Fruit fly (Drosophila melanogaster) whole organism, pupa: ENCODE results near the gene Bub1.
A peak's percentile ranks its signal among the peaks of the same experiment; 100 is the strongest.

Source experiments
- CG10348 ChIP-seq: fragments of 200-800 bp; sonication (Bioruptor generic); IDR thresholded peaks from 2 replicates; pipeline ENCODE4 v1.3.6; 2022; ENCODE audit warnings: missing biosample characterization, missing genetic modification characterization
- CG12605 ChIP-seq: fragments of 200-800 bp; sonication (Bioruptor generic); IDR thresholded peaks from 2 replicates; pipeline ENCODE4 v1.3.6; 2022; ENCODE audit warnings: missing biosample characterization, missing genetic modification characterization
- CG13204 ChIP-seq: fragments of 200-800 bp; sonication (Bioruptor generic); optimal IDR thresholded peaks from 2 replicates; lab custom pipeline; 2018; ENCODE audit warnings: missing biosample characterization, mild to moderate bottlenecking, missing genetic modification characterization, moderate library complexity
- CG14655 ChIP-seq: fragments of 200-800 bp; sonication (Bioruptor generic); optimal IDR thresholded peaks from 3 replicates; lab custom pipeline; 2017; ENCODE audit warnings: mild to moderate bottlenecking, missing biosample characterization, missing genetic modification reagents, missing genetic modification characterization
- CG15710 ChIP-seq: fragments of 200-800 bp; sonication (Bioruptor generic); optimal IDR thresholded peaks from 2 replicates; lab custom pipeline; 2018; ENCODE audit warnings: missing biosample characterization, mild to moderate bottlenecking, missing genetic modification characterization, moderate library complexity
- CG17806 ChIP-seq: fragments of 200-800 bp; sonication (Bioruptor generic); optimal IDR thresholded peaks from 2 replicates; lab custom pipeline; 2018; ENCODE audit warnings: missing biosample characterization, mild to moderate bottlenecking, missing genetic modification characterization, moderate library complexity
- CG32121 ChIP-seq: fragments of 200-800 bp; sonication (Bioruptor generic); IDR thresholded peaks from 2 replicates; pipeline ENCODE4 v1.3.6; 2022; ENCODE audit warnings: missing biosample characterization, missing genetic modification characterization
- CG34367 ChIP-seq: fragments of 200-800 bp; sonication (Bioruptor generic); optimal IDR thresholded peaks from 2 replicates; lab custom pipeline; 2018; ENCODE audit warnings: missing biosample characterization, mild to moderate bottlenecking, missing genetic modification characterization
- CG4496 ChIP-seq: fragments of 200-800 bp; sonication (Bioruptor generic); IDR thresholded peaks from 3 replicates; pipeline ENCODE4 v1.3.6; 2022; ENCODE audit warnings: missing biosample characterization, missing genetic modification characterization
- CG8159 ChIP-seq: fragments of 200-800 bp; sonication (Bioruptor generic); optimal IDR thresholded peaks from 3 replicates; lab custom pipeline; 2018; ENCODE audit warnings: missing biosample characterization, mild to moderate bottlenecking, missing genetic modification characterization, moderate library complexity
- CG8301 ChIP-seq: fragments of 200-800 bp; sonication (Bioruptor generic); optimal IDR thresholded peaks from 2 replicates; lab custom pipeline; 2018; ENCODE audit warnings: missing biosample characterization, mild to moderate bottlenecking, missing genetic modification characterization
- CG9948 ChIP-seq: fragments of 200-800 bp; sonication (Bioruptor generic); optimal IDR thresholded peaks from 2 replicates; lab custom pipeline; 2018; ENCODE audit warnings: missing biosample characterization, mild to moderate bottlenecking, missing genetic modification characterization, moderate library complexity
- D1 ChIP-seq: fragments of 200-800 bp; sonication (Bioruptor generic); optimal IDR thresholded peaks from 2 replicates; lab custom pipeline; 2018; ENCODE audit warnings: missing biosample characterization, mild to moderate bottlenecking, missing genetic modification characterization, moderate library complexity
- EcR ChIP-seq: fragments of 200-800 bp; sonication (Bioruptor generic); optimal IDR thresholded peaks from 3 replicates; lab custom pipeline; 2019; ENCODE audit warnings: missing biosample characterization, missing genetic modification characterization, mild to moderate bottlenecking, moderate library complexity, missing genetic modification reagents
- Ets98B ChIP-seq: fragments of 200-800 bp; sonication (Bioruptor generic); IDR thresholded peaks from 2 replicates; pipeline ENCODE4 v1.3.6; 2022; ENCODE audit warnings: missing biosample characterization, missing genetic modification characterization
- Pif1A ChIP-seq: fragments of 200-800 bp; sonication (Bioruptor generic); optimal IDR thresholded peaks from 3 replicates; lab custom pipeline; 2016; ENCODE audit warnings: missing biosample characterization, missing genetic modification characterization
- Pif1B ChIP-seq: fragments of 200-800 bp; sonication (Bioruptor generic); optimal IDR thresholded peaks from 3 replicates; lab custom pipeline; 2016; ENCODE audit warnings: missing biosample characterization, missing genetic modification characterization
- Snoo ChIP-seq: fragments of 200-800 bp; sonication (Bioruptor generic); optimal IDR thresholded peaks from 3 replicates; lab custom pipeline; 2017; ENCODE audit warnings: missing biosample characterization, mild to moderate bottlenecking, missing genetic modification characterization, inconsistent platforms
- fd96Ca ChIP-seq: fragments of 200-800 bp; sonication (Bioruptor generic); IDR thresholded peaks from 3 replicates; pipeline ENCODE4 v1.3.6; 2022; ENCODE audit warnings: missing biosample characterization, missing genetic modification characterization
- gl ChIP-seq: fragments of 200-800 bp; sonication (Bioruptor generic); optimal IDR thresholded peaks from 2 replicates; lab custom pipeline; 2018; ENCODE audit warnings: missing biosample characterization, mild to moderate bottlenecking, missing genetic modification characterization
- rn ChIP-seq: fragments of 200-800 bp; sonication (Bioruptor generic); IDR thresholded peaks from 2 replicates; pipeline ENCODE4 v1.3.6; 2022; ENCODE audit warnings: missing biosample characterization, missing genetic modification characterization

Gene Bub1

DNA sequence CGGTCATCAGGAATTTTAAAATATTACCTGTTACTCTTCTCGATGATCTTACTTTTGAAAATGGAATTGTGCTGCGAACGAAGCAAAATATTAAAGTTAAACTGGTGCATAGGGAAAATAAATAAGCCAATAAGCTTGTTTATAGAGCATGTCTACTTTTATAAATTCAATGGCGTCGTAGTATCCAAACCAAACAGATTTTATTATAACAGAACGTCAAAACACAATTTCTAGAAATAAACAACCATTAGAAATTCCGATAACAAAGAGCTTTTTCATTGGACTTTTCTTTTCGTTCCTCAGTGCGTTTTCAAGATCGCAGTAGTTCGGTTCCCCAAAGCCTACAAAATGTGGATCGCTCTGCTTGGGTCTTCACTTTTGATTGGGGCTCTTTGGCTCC is 10.5 kb upstream of the Bub1 start, which contains the start of gene Cyp4ac3:
Gene Cyp4ac3, plus strand, starts transcription at position 301 of the 400 bp plus-strand sequence.
- TF ChIP-seq CG10348 (GFP tag; lab: Robert Waterston, UW) (no peak), Pif1A (GFP tag; lab: Kevin White, UChicago) (no peak)

DNA sequence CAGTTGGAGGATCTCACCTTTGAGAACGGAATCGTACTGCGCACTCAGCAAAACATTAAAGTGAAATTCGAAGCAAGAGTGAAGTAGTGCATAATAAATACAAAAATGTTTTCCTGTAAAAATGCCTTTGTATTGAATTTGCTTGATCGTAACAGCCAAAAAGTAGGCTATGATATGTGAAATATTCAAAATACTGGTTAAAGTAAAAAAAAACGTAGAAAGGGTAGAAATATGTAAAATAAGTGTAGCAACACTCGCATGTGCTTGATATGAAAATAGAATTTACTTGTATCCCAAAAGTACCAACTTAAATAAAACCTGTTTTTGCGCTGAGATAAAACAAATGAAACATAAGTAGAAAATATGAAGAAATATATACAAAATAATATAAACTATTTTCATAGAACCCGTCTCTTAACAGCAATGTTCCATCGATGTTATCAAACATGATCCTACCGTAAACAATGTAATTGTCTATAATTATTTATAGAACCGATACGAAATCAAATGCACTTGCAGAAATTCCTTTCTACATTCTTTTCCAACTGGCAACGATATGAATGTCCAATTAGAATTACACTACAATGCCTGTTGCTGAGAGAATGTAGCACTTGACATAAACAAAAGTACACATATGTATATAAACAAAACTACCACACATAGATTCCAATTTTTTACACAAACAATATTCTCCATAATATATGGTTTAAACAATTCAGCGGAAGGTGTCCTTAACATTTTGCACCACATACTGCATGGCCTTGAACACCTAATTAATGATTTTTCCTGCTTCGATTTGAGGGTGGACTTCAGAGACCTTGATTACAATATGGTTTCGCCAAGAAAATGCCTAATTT is 8.2 kb upstream of the Bub1 start:
- no peak for TF ChIP-seq Pif1A (GFP tag; lab: Kevin White, UChicago)
- TF ChIP-seq fd96Ca (GFP tag; lab: Robert Waterston, UW), result no peak
- no peak for TF ChIP-seq CG15710 (tag; lab: Kevin White, UChicago)
- TF ChIP-seq rn (GFP tag; lab: Robert Waterston, UW), result no peak
- no peak for TF ChIP-seq EcR
- peak; percentile 18 for TF ChIP-seq CG9948 (tag; lab: Kevin White, UChicago)
- no peak for TF ChIP-seq gl (tag; lab: Kevin White, UChicago)
- peak; percentile 8 for TF ChIP-seq CG34367 (tag; lab: Kevin White, UChicago)
- TF ChIP-seq CG17806 (tag; lab: Kevin White, UChicago), result peak; percentile 33
- peak; percentile 40 for TF ChIP-seq CG8301 (tag; lab: Kevin White, UChicago)
- TF ChIP-seq Ets98B (GFP tag; lab: Robert Waterston, UW), result no peak
- peak; percentile 28 for TF ChIP-seq Pif1B (GFP tag; lab: Kevin White, UChicago)
- TF ChIP-seq CG10348 (GFP tag; lab: Robert Waterston, UW), result no peak
- TF ChIP-seq CG4496, result no peak

DNA sequence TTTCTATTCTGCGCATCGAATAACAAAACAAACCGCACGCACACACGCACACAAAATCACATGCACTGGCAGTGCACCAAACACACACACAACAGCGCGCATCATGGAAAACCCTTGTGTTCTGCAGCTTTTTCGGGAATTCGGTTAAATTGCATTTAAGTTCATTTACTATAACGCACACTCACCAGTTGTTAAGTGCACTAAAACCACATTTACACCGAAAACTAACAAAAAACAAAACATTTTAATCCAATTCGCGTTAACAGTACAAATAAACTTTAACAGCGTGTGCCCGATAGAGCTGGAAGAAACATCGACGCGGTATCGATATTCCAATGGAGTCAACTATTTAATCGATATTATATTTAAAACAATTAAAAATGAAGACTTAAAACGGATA is 7.6 kb upstream of the Bub1 start, which contains the start of gene tkv:
Gene tkv, minus strand, starts transcription at position 304 of the 400 bp plus-strand sequence.
- TF ChIP-seq CG12605 (no peak), CG4496 (no peak), CG32121 (GFP tag; lab: Robert Waterston, UW) (no peak), CG34367 (tag; lab: Kevin White, UChicago) (no peak), CG9948 (tag; lab: Kevin White, UChicago) (no peak), CG17806 (tag; lab: Kevin White, UChicago) (no peak), CG13204 (no peak), Snoo (tag; lab: Kevin White, UChicago) (no peak), CG8301 (tag; lab: Kevin White, UChicago) (no peak), D1 (no peak), CG14655 (GFP tag; lab: Kevin White, UChicago) (no peak), gl (tag; lab: Kevin White, UChicago) (no peak), Pif1A (GFP tag; lab: Kevin White, UChicago) (no peak), CG8159 (tag; lab: Kevin White, UChicago) (no peak), CG10348 (GFP tag; lab: Robert Waterston, UW) (no peak), Pif1B (GFP tag; lab: Kevin White, UChicago) (no peak)

DNA sequence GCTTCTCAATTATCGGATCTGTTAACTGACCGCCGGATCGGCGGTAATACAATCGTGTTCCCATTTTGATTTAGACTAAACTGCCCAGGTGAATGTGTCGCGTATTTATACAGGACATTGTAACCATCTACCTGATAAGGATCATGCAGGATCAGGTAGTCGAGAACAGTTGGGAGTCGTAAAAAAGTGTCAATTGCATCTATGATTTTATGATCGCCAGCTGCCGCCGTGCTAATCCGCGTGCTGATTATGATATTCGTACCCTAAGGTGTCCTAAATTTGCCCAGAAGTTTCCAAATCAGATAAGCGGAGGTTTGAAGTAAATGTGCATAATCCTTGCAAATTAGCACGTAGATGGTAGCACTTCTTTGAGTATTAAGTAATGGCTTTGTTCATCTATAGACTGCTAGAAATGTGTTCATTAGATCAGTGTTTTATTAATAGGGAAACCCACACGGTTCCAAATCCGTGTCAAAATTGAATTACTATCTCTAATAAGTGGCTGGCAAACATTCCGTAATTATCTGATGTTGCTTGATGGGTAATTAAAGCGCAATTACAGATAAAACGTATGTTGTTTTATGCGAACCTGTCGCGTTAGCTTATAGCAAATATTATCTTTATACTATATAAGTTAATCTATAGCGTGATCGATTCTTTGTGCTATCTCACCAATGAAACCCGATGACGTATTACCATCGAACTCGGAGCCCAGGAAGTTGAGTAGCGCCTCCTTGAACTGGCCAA is 1.2 kb upstream of the Bub1 start:
- TF ChIP-seq rn (GFP tag; lab: Robert Waterston, UW) (no peak), Snoo (tag; lab: Kevin White, UChicago) (no peak), CG32121 (GFP tag; lab: Robert Waterston, UW) (no peak), CG15710 (tag; lab: Kevin White, UChicago) (no peak), D1 (no peak), CG12605 (no peak), CG17806 (tag; lab: Kevin White, UChicago) (no peak), CG4496 (no peak), CG8301 (tag; lab: Kevin White, UChicago) (no peak), CG10348 (GFP tag; lab: Robert Waterston, UW) (no peak), fd96Ca (GFP tag; lab: Robert Waterston, UW) (no peak), Pif1A (GFP tag; lab: Kevin White, UChicago) (no peak), CG14655 (GFP tag; lab: Kevin White, UChicago) (no peak), CG8159 (tag; lab: Kevin White, UChicago) (no peak)
- TF ChIP-seq, all 21 proteins: peak for 0

DNA sequence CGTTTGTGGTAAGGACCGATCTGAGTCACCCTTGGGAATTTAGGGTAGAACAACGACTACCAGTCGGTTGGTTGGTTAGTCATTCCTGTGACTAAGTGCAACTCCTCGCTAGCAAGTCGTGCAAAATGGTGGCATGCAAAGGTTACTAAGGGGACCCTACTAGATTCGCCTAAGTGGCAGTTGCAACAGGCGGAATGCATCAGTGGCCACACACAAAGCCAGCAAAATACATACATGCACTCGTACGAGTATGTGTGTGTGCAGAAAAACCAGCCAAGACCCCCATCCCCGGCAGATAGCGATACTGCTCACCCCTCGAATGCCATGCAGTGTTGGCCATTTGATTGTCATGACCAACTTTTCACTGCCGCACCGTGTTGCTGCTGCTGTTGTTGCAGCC is 6.2 kb downstream of the Bub1 start:
- TF ChIP-seq gl (tag; lab: Kevin White, UChicago) (no peak), rn (GFP tag; lab: Robert Waterston, UW) (no peak), CG8159 (tag; lab: Kevin White, UChicago) (no peak), CG15710 (tag; lab: Kevin White, UChicago) (no peak), CG32121 (GFP tag; lab: Robert Waterston, UW) (0 out of 2 replicates have a peak, but pooled peaks have one; percentile 10), CG4496 (0 out of 3 replicates have a peak, but pooled peaks have one; percentile 27), Snoo (tag; lab: Kevin White, UChicago) (no peak), CG13204 (no peak), CG9948 (tag; lab: Kevin White, UChicago) (no peak), CG14655 (GFP tag; lab: Kevin White, UChicago) (no peak), Ets98B (GFP tag; lab: Robert Waterston, UW) (no peak), D1 (no peak), CG17806 (tag; lab: Kevin White, UChicago) (no peak), Pif1B (GFP tag; lab: Kevin White, UChicago) (no peak), CG8301 (tag; lab: Kevin White, UChicago) (no peak), EcR (peak; percentile 65)
